Worm (Caenorhabditis elegans) whole organism, L2 larva: ENCODE data around the gene zip-12.

Source experiments
- C34F6.9 ChIP-seq: fragments of 150-350 bp; optimal IDR thresholded peaks from 2 replicates; lab custom pipeline; 2014; ENCODE audit warnings: missing biosample characterization, missing genetic modification characterization
- F13H6.1 ChIP-seq: sonication (generic microtip); optimal IDR thresholded peaks from 2 replicates; lab custom pipeline; 2016; ENCODE audit warnings: missing genetic modification characterization, missing compliant biosample characterization
- R02D3.7 ChIP-seq: fragments of 150-350 bp; optimal IDR thresholded peaks from 2 replicates; lab custom pipeline; 2014; ENCODE audit warnings: missing biosample characterization, missing genetic modification characterization
- Y55F3AM.14 ChIP-seq: fragments of 200-800 bp; sonication (Bioruptor generic); optimal IDR thresholded peaks from 2 replicates; lab custom pipeline; 2018; ENCODE audit warnings: mild to moderate bottlenecking, missing genetic modification characterization, missing compliant biosample characterization
- ZK546.5 ChIP-seq: sonication (generic microtip); optimal IDR thresholded peaks from 2 replicates; lab custom pipeline; 2017; ENCODE audit warnings: missing biosample characterization, missing genetic modification characterization
- alr-1 ChIP-seq: fragments of 150-350 bp; optimal IDR thresholded peaks from 2 replicates; lab custom pipeline; 2014; ENCODE audit warnings: missing biosample characterization, missing genetic modification characterization
- aly-2 ChIP-seq: fragments of 150-350 bp; optimal IDR thresholded peaks from 2 replicates; lab custom pipeline; 2014; ENCODE audit warnings: missing biosample characterization, missing genetic modification characterization
- ama-1 ChIP-seq: fragments of 150-350 bp; optimal IDR thresholded peaks from 2 replicates; lab custom pipeline; 2018; ENCODE audit warnings: inconsistent platforms
- blmp-1 ChIP-seq: sonication (generic microtip); optimal IDR thresholded peaks from 2 replicates; lab custom pipeline; 2017; ENCODE audit warnings: missing genetic modification characterization, mild to moderate bottlenecking, missing compliant biosample characterization, antibody characterized with exemption, moderate library complexity; ENCODE audit not compliant: insufficient read depth
- ceh-16 ChIP-seq: fragments of 150-350 bp; optimal IDR thresholded peaks from 2 replicates; lab custom pipeline; 2014; ENCODE audit warnings: missing biosample characterization, missing genetic modification characterization
- ceh-82 ChIP-seq: fragments of 150-350 bp; optimal IDR thresholded peaks from 2 replicates; lab custom pipeline; 2014; ENCODE audit warnings: missing biosample characterization, missing genetic modification characterization
- crh-2 ChIP-seq: sonication (generic microtip); optimal IDR thresholded peaks from 2 replicates; lab custom pipeline; 2017; ENCODE audit warnings: missing biosample characterization, missing genetic modification characterization
- dmd-4 ChIP-seq: sonication (generic microtip); optimal IDR thresholded peaks from 2 replicates; lab custom pipeline; 2017; ENCODE audit warnings: missing biosample characterization, missing genetic modification characterization
- egl-27 ChIP-seq: sonication (generic microtip); optimal IDR thresholded peaks from 3 replicates; lab custom pipeline; 2017; ENCODE audit warnings: missing biosample characterization, missing genetic modification reagents, missing genetic modification characterization
- elt-1 ChIP-seq: fragments of 150-350 bp; optimal IDR thresholded peaks from 2 replicates; lab custom pipeline; 2014; ENCODE audit warnings: missing biosample characterization, missing genetic modification characterization
- elt-3 ChIP-seq: sonication (generic microtip); optimal IDR thresholded peaks from 2 replicates; lab custom pipeline; 2017; ENCODE audit warnings: missing biosample characterization, missing genetic modification characterization
- fos-1 ChIP-seq: fragments of 150-350 bp; optimal IDR thresholded peaks from 2 replicates; lab custom pipeline; 2014; ENCODE audit warnings: missing biosample characterization, missing genetic modification characterization
- gmeb-1 ChIP-seq: fragments of 150-350 bp; optimal IDR thresholded peaks from 2 replicates; lab custom pipeline; 2014; ENCODE audit warnings: missing biosample characterization, missing genetic modification characterization
- lin-11 ChIP-seq: fragments of 150-350 bp; sonication (generic microtip); optimal IDR thresholded peaks from 2 replicates; lab custom pipeline; 2014; ENCODE audit warnings: missing biosample characterization, missing genetic modification characterization, inconsistent platforms, mixed read lengths
- lin-13 ChIP-seq: fragments of 150-350 bp; optimal IDR thresholded peaks from 2 replicates; lab custom pipeline; 2014; ENCODE audit warnings: missing biosample characterization, missing genetic modification reagents, missing genetic modification characterization
- lin-39 ChIP-seq: fragments of 150-350 bp; optimal IDR thresholded peaks from 2 replicates; lab custom pipeline; 2014; ENCODE audit warnings: missing biosample characterization, missing genetic modification reagents, missing genetic modification characterization
- lsy-2 ChIP-seq, 2 experiments: fragments of 150-350 bp in 1 of 2; sonication (generic microtip) in 1 of 2; optimal IDR thresholded peaks; 2 replicates each; lab custom pipeline; 2014 to 2017; ENCODE audit warnings: missing biosample characterization in 2 of 2, missing genetic modification characterization in 2 of 2
- mab-5 ChIP-seq: fragments of 150-350 bp; optimal IDR thresholded peaks from 2 replicates; lab custom pipeline; 2014; ENCODE audit warnings: missing biosample characterization, missing genetic modification characterization
- mbf-1 ChIP-seq: sonication (generic microtip); optimal IDR thresholded peaks from 2 replicates; lab custom pipeline; 2017; ENCODE audit warnings: missing biosample characterization, missing genetic modification characterization
- mdl-1 ChIP-seq, 2 experiments: fragments of 150-350 bp in 1 of 2; sonication (generic microtip) in 1 of 2; optimal IDR thresholded peaks; 2 replicates each; lab custom pipeline; 2017; ENCODE audit warnings: missing biosample characterization in 2 of 2, missing genetic modification characterization in 2 of 2
- nhr-10 ChIP-seq: sonication (generic microtip); optimal IDR thresholded peaks from 2 replicates; lab custom pipeline; 2017; ENCODE audit warnings: missing biosample characterization, missing genetic modification characterization
- nhr-11 ChIP-seq: fragments of 150-350 bp; optimal IDR thresholded peaks from 2 replicates; lab custom pipeline; 2014; ENCODE audit warnings: missing biosample characterization, missing genetic modification characterization
- nhr-12 ChIP-seq: fragments of 150-350 bp; optimal IDR thresholded peaks from 2 replicates; lab custom pipeline; 2014; ENCODE audit warnings: missing biosample characterization, missing genetic modification characterization
- nhr-129 ChIP-seq: fragments of 150-350 bp; optimal IDR thresholded peaks from 2 replicates; lab custom pipeline; 2014; ENCODE audit warnings: missing biosample characterization, missing genetic modification characterization
- nhr-21 ChIP-seq: fragments of 150-350 bp; optimal IDR thresholded peaks from 2 replicates; lab custom pipeline; 2014; ENCODE audit warnings: missing biosample characterization, missing genetic modification characterization
- nhr-23 ChIP-seq: fragments of 150-350 bp; optimal IDR thresholded peaks from 2 replicates; lab custom pipeline; 2014; ENCODE audit warnings: missing biosample characterization, missing genetic modification reagents, missing genetic modification characterization
- nhr-237 ChIP-seq: fragments of 150-350 bp; optimal IDR thresholded peaks from 2 replicates; lab custom pipeline; 2014; ENCODE audit warnings: missing biosample characterization, missing genetic modification characterization
- nhr-25 ChIP-seq: fragments of 150-350 bp; sonication (generic microtip); optimal IDR thresholded peaks from 3 replicates; lab custom pipeline; 2014; ENCODE audit warnings: missing biosample characterization, missing genetic modification characterization
- nhr-6 ChIP-seq: fragments of 150-350 bp; optimal IDR thresholded peaks from 2 replicates; lab custom pipeline; 2014; ENCODE audit warnings: missing biosample characterization, missing genetic modification characterization
- nhr-77 ChIP-seq: fragments of 150-350 bp; optimal IDR thresholded peaks from 2 replicates; lab custom pipeline; 2014; ENCODE audit warnings: missing biosample characterization, missing genetic modification characterization
- peb-1 ChIP-seq: fragments of 150-350 bp; optimal IDR thresholded peaks from 2 replicates; lab custom pipeline; 2014; ENCODE audit warnings: missing biosample characterization, missing genetic modification characterization
- sem-4 ChIP-seq: fragments of 150-350 bp; optimal IDR thresholded peaks from 2 replicates; lab custom pipeline; 2014; ENCODE audit warnings: missing biosample characterization, missing genetic modification reagents, missing genetic modification characterization
- skn-1 ChIP-seq: sonication (generic microtip); optimal IDR thresholded peaks from 2 replicates; lab custom pipeline; 2017; ENCODE audit warnings: missing biosample characterization, missing genetic modification characterization
- sma-3 ChIP-seq: sonication (generic microtip); optimal IDR thresholded peaks from 2 replicates; lab custom pipeline; 2016; ENCODE audit warnings: missing genetic modification reagents, missing genetic modification characterization, missing compliant biosample characterization
- sma-9 ChIP-seq, 2 experiments: fragments of 150-350 bp in 1 of 2; sonication (generic microtip) in 1 of 2; optimal IDR thresholded peaks; 2 replicates each; lab custom pipeline; 2014 to 2016; ENCODE audit warnings: missing genetic modification characterization in 2 of 2, mild to moderate bottlenecking in 1 of 2, missing biosample characterization in 1 of 2, missing compliant biosample characterization in 1 of 2, missing genetic modification reagents in 1 of 2, moderate library complexity in 1 of 2
- snpc-4 ChIP-seq: fragments of 150-350 bp; optimal IDR thresholded peaks from 2 replicates; lab custom pipeline; 2014; ENCODE audit warnings: missing biosample characterization, missing genetic modification characterization
- unc-39 ChIP-seq: fragments of 150-350 bp; optimal IDR thresholded peaks from 2 replicates; lab custom pipeline; 2014; ENCODE audit warnings: missing biosample characterization, missing genetic modification characterization
- unc-55 ChIP-seq: fragments of 150-350 bp; sonication (generic microtip); optimal IDR thresholded peaks from 3 replicates; lab custom pipeline; 2014; ENCODE audit warnings: missing biosample characterization, missing genetic modification reagents, missing genetic modification characterization
- unc-62 ChIP-seq: fragments of 150-350 bp; optimal IDR thresholded peaks from 2 replicates; lab custom pipeline; 2014; ENCODE audit warnings: missing biosample characterization, missing genetic modification reagents, missing genetic modification characterization
- zag-1 ChIP-seq: fragments of 150-350 bp; optimal IDR thresholded peaks from 2 replicates; lab custom pipeline; 2014; ENCODE audit warnings: missing biosample characterization, missing genetic modification characterization
- ztf-1 ChIP-seq: fragments of 200-800 bp; sonication (Bioruptor generic); conservative IDR thresholded peaks from 2 replicates; pipeline ENCODE4 v1.3.6; 2022; ENCODE audit warnings: missing genetic modification characterization, missing compliant biosample characterization
- ztf-11 ChIP-seq: sonication (generic microtip); optimal IDR thresholded peaks from 2 replicates; lab custom pipeline; 2017; ENCODE audit warnings: missing biosample characterization, missing genetic modification characterization
- ztf-4 ChIP-seq: fragments of 150-350 bp; optimal IDR thresholded peaks from 2 replicates; lab custom pipeline; 2014; ENCODE audit warnings: missing biosample characterization, missing genetic modification characterization

Gene zip-12

ce11 chrIII:12335400-12335994 lies 7.8 kb downstream of the zip-12 start:
- peak; percentile 83 for TF ChIP-seq sem-4 (tag; lab: Kevin White, UChicago)
- TF ChIP-seq zag-1 (tag; lab: Kevin White, UChicago): peak; percentile 4
- peak; percentile 76 for TF ChIP-seq nhr-25 (tag; lab: Kevin White, UChicago)
- peak; percentile 70 for TF ChIP-seq egl-27 (tag; lab: Kevin White, UChicago)
- TF ChIP-seq sma-3 (GFP tag; lab: Kevin White, UChicago): peak; percentile 73
- TF ChIP-seq ZK546.5 (tag; lab: Kevin White, UChicago): no peak
- TF ChIP-seq nhr-21: peak; percentile 22
- peak; percentile 77 for TF ChIP-seq sma-9 (GFP tag; optimal IDR thresholded peaks at IDR 0.05; lab: Kevin White, UChicago)
- TF ChIP-seq sma-9 (tag; optimal IDR thresholded peaks at IDR 0.05; lab: Kevin White, UChicago): no peak
- no peak for TF ChIP-seq nhr-77 (tag; lab: Kevin White, UChicago)
- TF ChIP-seq unc-39 (tag; lab: Kevin White, UChicago): no peak
- TF ChIP-seq ztf-11: no peak
- no peak for TF ChIP-seq nhr-237 (tag; lab: Kevin White, UChicago)
- TF ChIP-seq unc-55 (GFP tag; lab: Kevin White, UChicago): peak; percentile 63
- peak; percentile 47 to 73 for TF ChIP-seq lsy-2 (tag; optimal IDR thresholded peaks at IDR 0.05; lab: Kevin White, UChicago)
- no peak for TF ChIP-seq nhr-10 (tag; lab: Kevin White, UChicago)
- no peak for TF ChIP-seq ztf-1 (GFP tag; lab: Robert Waterston, UW)
- TF ChIP-seq skn-1: no peak
- TF ChIP-seq nhr-23 (tag; lab: Kevin White, UChicago): no peak
- TF ChIP-seq ztf-4 (tag; lab: Kevin White, UChicago): no peak
- no peak for TF ChIP-seq dmd-4
- no peak for TF ChIP-seq mbf-1
- no peak for TF ChIP-seq ceh-82
- peak; percentile 94 for TF ChIP-seq fos-1 (tag; lab: Kevin White, UChicago)
- TF ChIP-seq unc-62 (GFP tag; lab: Kevin White, UChicago): no peak
- peak; percentile 91 for TF ChIP-seq nhr-129 (tag; lab: Kevin White, UChicago)
- TF ChIP-seq ama-1 (lab: Kevin White, UChicago): no peak
- TF ChIP-seq elt-3: no peak
- no peak for TF ChIP-seq lin-39 (tag; lab: Kevin White, UChicago)
- TF ChIP-seq nhr-6: no peak
- no peak for TF ChIP-seq mdl-1 (tag; optimal IDR thresholded peaks at IDR 0.05; lab: Kevin White, UChicago)
- TF ChIP-seq mab-5 (tag; lab: Kevin White, UChicago): no peak
- no peak for TF ChIP-seq aly-2 (tag; lab: Kevin White, UChicago)
- TF ChIP-seq peb-1 (tag; lab: Kevin White, UChicago): no peak
- peak; percentile 67 for TF ChIP-seq gmeb-1
- no peak for TF ChIP-seq ceh-16 (tag; lab: Kevin White, UChicago)
- no peak for TF ChIP-seq nhr-12 (tag; lab: Kevin White, UChicago)
- peak; percentile 80 for TF ChIP-seq F13H6.1
- TF ChIP-seq R02D3.7: no peak
- TF ChIP-seq elt-1 (tag; lab: Kevin White, UChicago): no peak
- TF ChIP-seq lin-11: no peak
- TF ChIP-seq alr-1 (tag; lab: Kevin White, UChicago): no peak
- peak; percentile 63 for TF ChIP-seq blmp-1 (tag; lab: Kevin White, UChicago)
- TF ChIP-seq Y55F3AM.14 (GFP tag; lab: Kevin White, UChicago): no peak
- peak; percentile 53 for TF ChIP-seq snpc-4 (tag; lab: Kevin White, UChicago)
- TF ChIP-seq crh-2 (tag; lab: Kevin White, UChicago): peak; percentile 64
- TF ChIP-seq nhr-11: no peak
- TF ChIP-seq lin-13 (GFP tag; lab: Kevin White, UChicago): peak; percentile 35
- TF ChIP-seq C34F6.9 (tag; lab: Kevin White, UChicago): peak; percentile 81
